Fruit fly (Drosophila melanogaster): Measurements from ENCODE around the gene how.

dm6 chr3R:22044443-22044970, 2.5 kb downstream of the how start:
- TF ChIP-seq esn (GFP tag; optimal IDR thresholded peaks at IDR 0.05) (no peak), CG10669 (GFP tag; optimal IDR thresholded peaks at IDR 0.05) (no peak), fd85E (GFP tag; optimal IDR thresholded peaks at IDR 0.05) (no peak), vri (GFP tag; optimal IDR thresholded peaks at IDR 0.05) (no peak), CG6808 (GFP tag; optimal IDR thresholded peaks at IDR 0.05) (no peak), ss (GFP tag; optimal IDR thresholded peaks at IDR 0.05) (no peak), spab (GFP tag; optimal IDR thresholded peaks at IDR 0.05) (no peak), achi (GFP tag; optimal IDR thresholded peaks at IDR 0.05) (no peak), CG10631 (GFP tag; optimal IDR thresholded peaks at IDR 0.05) (no peak), Lpt (GFP tag; optimal IDR thresholded peaks at IDR 0.05) (no peak), CG11762 (GFP tag; optimal IDR thresholded peaks at IDR 0.05; ENCODE audit: insufficient read depth) (no peak)

Data from whole organism, prepupa.